Fruit fly (Drosophila melanogaster): ENCODE data around the gene CG15465.

The CG15465 gene

dm6 chrX:5085964-5086707, 577 bp downstream of the CG15465 start (continued):
- TF ChIP-seq CG18764 (GFP tag; optimal IDR thresholded peaks at IDR 0.05) (no peak), CG12219 (GFP tag; optimal IDR thresholded peaks at IDR 0.05) (no peak), B-H1 (GFP tag; IDR thresholded peaks at IDR 0.05) (no peak), Sry-β (GFP tag; optimal IDR thresholded peaks at IDR 0.05) (no peak), CG30403 (GFP tag; optimal IDR thresholded peaks at IDR 0.05) (peak; percentile 19), Bgb (GFP tag; IDR thresholded peaks at IDR 0.05; ENCODE audit: partially characterized antibody) (no peak), CG10366 (GFP tag; IDR thresholded peaks at IDR 0.05) (no peak), her (GFP tag; optimal IDR thresholded peaks at IDR 0.05) (peak; percentile 1), CG15696 (tag; optimal IDR thresholded peaks at IDR 0.05) (peak; percentile 21), gcm (GFP tag; optimal IDR thresholded peaks at IDR 0.05) (no peak), sima (GFP tag; optimal IDR thresholded peaks at IDR 0.05) (no peak), Hr3 (GFP tag; optimal IDR thresholded peaks at IDR 0.05) (no peak), CG4617 (GFP tag; optimal IDR thresholded peaks at IDR 0.05; ENCODE audit: borderline replicate concordance) (no peak), salm (tag; optimal IDR thresholded peaks at IDR 0.05) (peak; percentile 8), Dip2 (GFP tag; IDR thresholded peaks at IDR 0.05) (no peak), unpg (GFP tag; optimal IDR thresholded peaks at IDR 0.05) (peak; percentile 21), ind (GFP tag; optimal IDR thresholded peaks at IDR 0.05) (peak; percentile 28), Ptx1 (GFP tag; IDR thresholded peaks at IDR 0.05) (peak; percentile 55), Fer2 (tag; optimal IDR thresholded peaks at IDR 0.05) (no peak), CG11398 (GFP tag; optimal IDR thresholded peaks at IDR 0.05) (no peak), Taf1 (GFP tag; IDR thresholded peaks at IDR 0.05) (no peak), zen (tag; optimal IDR thresholded peaks at IDR 0.05) (no peak), CG2129 (GFP tag; IDR thresholded peaks at IDR 0.05; ENCODE audit: partially characterized antibody) (no peak), jing (GFP tag; optimal IDR thresholded peaks at IDR 0.05) (no peak), lola (GFP tag; optimal IDR thresholded peaks at IDR 0.05) (peak in 1 of 3 experiments; percentile 25), bowl (GFP tag; IDR thresholded peaks at IDR 0.05) (no peak), Ets65A (GFP tag) (peak; percentile 89), CG8478 (optimal IDR thresholded peaks at IDR 0.05) (no peak), CG8359 (GFP tag; optimal IDR thresholded peaks at IDR 0.05; ENCODE audit: borderline replicate concordance) (no peak), Optix (GFP tag; IDR thresholded peaks at IDR 0.05) (no peak), HLH4C (GFP tag; IDR thresholded peaks at IDR 0.05; ENCODE audit: partially characterized antibody) (no peak), CG13624 (GFP tag; optimal IDR thresholded peaks at IDR 0.05) (peak; percentile 40), Dp (GFP tag; optimal IDR thresholded peaks at IDR 0.05) (no peak), pzg (GFP tag; optimal IDR thresholded peaks at IDR 0.05) (no peak), CG10959 (GFP tag; IDR thresholded peaks at IDR 0.05) (no peak), lab (GFP tag; optimal IDR thresholded peaks at IDR 0.05) (peak; percentile 21), TFAM (GFP tag; optimal IDR thresholded peaks at IDR 0.05) (no peak), Dip3 (GFP tag; optimal IDR thresholded peaks at IDR 0.05) (peak; percentile 10), CG13894 (tag; optimal IDR thresholded peaks at IDR 0.05) (no peak), kni (GFP tag; optimal IDR thresholded peaks at IDR 0.05) (no peak), CG6654 (GFP tag; optimal IDR thresholded peaks at IDR 0.05) (no peak), Adf1 (GFP tag; IDR thresholded peaks at IDR 0.05) (no peak), CG7556 (GFP tag; optimal IDR thresholded peaks at IDR 0.05) (peak; percentile 29), CG33213 (GFP tag; optimal IDR thresholded peaks at IDR 0.05) (no peak), tin (GFP tag; optimal IDR thresholded peaks at IDR 0.05) (peak; percentile 3), CG9437 (GFP tag; optimal IDR thresholded peaks at IDR 0.05) (peak; percentile 98), sug (tag; optimal IDR thresholded peaks at IDR 0.05) (no peak), CG6254 (GFP tag; optimal IDR thresholded peaks at IDR 0.05) (no peak), grau (tag; optimal IDR thresholded peaks at IDR 0.05) (peak; percentile 86), CG3407 (GFP tag; optimal IDR thresholded peaks at IDR 0.05) (peak; percentile 6)
